Fruit fly (Drosophila melanogaster) whole organism, embryonic: ENCODE results near the gene CycB3.

Source experiments
- CG10959 ChIP-seq: fragments of 200-800 bp; sonication (Bioruptor generic); IDR thresholded peaks from 2 replicates; pipeline ENCODE4 v1.3.6; 2022; ENCODE audit warnings: missing biosample characterization, missing genetic modification characterization
- CG11560 ChIP-seq: fragments of 200-800 bp; sonication (Bioruptor generic); IDR thresholded peaks from 3 replicates; pipeline ENCODE4 v1.3.6; 2022; ENCODE audit warnings: missing biosample characterization, missing genetic modification characterization
- CG12104 ChIP-seq: fragments of 200-800 bp; sonication (Bioruptor generic); optimal IDR thresholded peaks from 3 replicates; lab custom pipeline; 2016; ENCODE audit warnings: missing biosample characterization, missing genetic modification characterization
- CG12236 ChIP-seq: fragments of 200-800 bp; sonication (Bioruptor generic); optimal IDR thresholded peaks from 2 replicates; lab custom pipeline; 2016; ENCODE audit warnings: missing biosample characterization, missing genetic modification characterization
- CG12391 ChIP-seq: fragments of 200-800 bp; sonication (Bioruptor generic); optimal IDR thresholded peaks from 3 replicates; lab custom pipeline; 2018; ENCODE audit warnings: missing biosample characterization, mild to moderate bottlenecking, missing genetic modification characterization, moderate library complexity
- CG12744 ChIP-seq: fragments of 200-800 bp; sonication (Bioruptor generic); optimal IDR thresholded peaks from 2 replicates; lab custom pipeline; 2016; ENCODE audit warnings: missing biosample characterization, missing genetic modification characterization
- CG13894 ChIP-seq: fragments of 200-800 bp; sonication (Bioruptor generic); optimal IDR thresholded peaks from 3 replicates; lab custom pipeline; 2018; ENCODE audit warnings: missing biosample characterization, mild to moderate bottlenecking, missing genetic modification characterization, moderate library complexity
- CG16815 ChIP-seq: fragments of 200-800 bp; sonication (Bioruptor generic); optimal IDR thresholded peaks from 3 replicates; lab custom pipeline; 2017; ENCODE audit warnings: missing biosample characterization, mild to moderate bottlenecking, missing genetic modification characterization
- CG17361 ChIP-seq: fragments of 200-800 bp; sonication (Bioruptor generic); IDR thresholded peaks from 3 replicates; pipeline ENCODE4 v1.3.6; 2022; ENCODE audit warnings: missing biosample characterization, missing genetic modification characterization
- CG18599 ChIP-seq: fragments of 200-800 bp; sonication (Bioruptor generic); optimal IDR thresholded peaks from 3 replicates; lab custom pipeline; 2017; ENCODE audit warnings: missing biosample characterization, missing genetic modification characterization, mild to moderate bottlenecking, moderate library complexity, missing genetic modification reagents
- CG2712 ChIP-seq: fragments of 200-800 bp; optimal IDR thresholded peaks from 3 replicates; lab custom pipeline; 2019; ENCODE audit warnings: missing biosample characterization, mild to moderate bottlenecking, missing genetic modification characterization, moderate library complexity
- CG30403 ChIP-seq: fragments of 200-800 bp; sonication (Bioruptor generic); optimal IDR thresholded peaks from 3 replicates; lab custom pipeline; 2016; ENCODE audit warnings: missing biosample characterization, missing genetic modification characterization
- CG32532 ChIP-seq: fragments of 200-800 bp; sonication (Bioruptor generic); IDR thresholded peaks from 2 replicates; pipeline ENCODE4 v1.3.6; 2022; ENCODE audit warnings: missing biosample characterization, missing genetic modification characterization
- CG3847 ChIP-seq: fragments of 200-800 bp; sonication (Bioruptor generic); IDR thresholded peaks from 2 replicates; pipeline ENCODE4 v1.3.6; 2022; ENCODE audit warnings: missing biosample characterization, missing genetic modification characterization
- CG4360 ChIP-seq: fragments of 200-800 bp; sonication (Bioruptor generic); IDR thresholded peaks from 2 replicates; pipeline ENCODE4 v1.3.6; 2022; ENCODE audit warnings: missing biosample characterization, missing genetic modification characterization
- CG4820 ChIP-seq: fragments of 200-800 bp; sonication (Bioruptor generic); optimal IDR thresholded peaks from 3 replicates; lab custom pipeline; 2016; ENCODE audit warnings: missing biosample characterization, missing genetic modification characterization
- CG4854 ChIP-seq: fragments of 200-800 bp; sonication (Bioruptor generic); optimal IDR thresholded peaks from 2 replicates; lab custom pipeline; 2016; ENCODE audit warnings: missing biosample characterization, missing genetic modification characterization, inconsistent platforms
- CG6765 ChIP-seq: fragments of 200-800 bp; sonication (Bioruptor generic); optimal IDR thresholded peaks from 3 replicates; lab custom pipeline; 2017; ENCODE audit warnings: missing biosample characterization, mild to moderate bottlenecking, missing genetic modification characterization
- CG7357 ChIP-seq: fragments of 200-800 bp; sonication (Bioruptor generic); IDR thresholded peaks from 3 replicates; pipeline ENCODE4 v1.3.6; 2022; ENCODE audit warnings: missing biosample characterization, missing genetic modification characterization
- CG9797 ChIP-seq: fragments of 200-800 bp; sonication (Bioruptor generic); optimal IDR thresholded peaks from 3 replicates; lab custom pipeline; 2018; ENCODE audit warnings: missing biosample characterization, mild to moderate bottlenecking, missing genetic modification characterization
- CG9932 ChIP-seq: fragments of 200-800 bp; sonication (Bioruptor generic); IDR thresholded peaks from 2 replicates; pipeline ENCODE4 v1.3.6; 2022; ENCODE audit warnings: missing biosample characterization, missing genetic modification characterization
- CoRest ChIP-seq: fragments of 200-800 bp; sonication (Bioruptor generic); optimal IDR thresholded peaks from 3 replicates; lab custom pipeline; 2018; ENCODE audit warnings: missing biosample characterization, mild to moderate bottlenecking, missing genetic modification characterization, moderate library complexity
- CrebB ChIP-seq: fragments of 200-800 bp; sonication (Bioruptor generic); optimal IDR thresholded peaks from 3 replicates; lab custom pipeline; 2018; ENCODE audit warnings: missing biosample characterization, mild to moderate bottlenecking, missing genetic modification characterization
- Dip2 ChIP-seq: fragments of 200-800 bp; sonication (Bioruptor generic); IDR thresholded peaks from 2 replicates; pipeline ENCODE4 v1.3.6; 2022; ENCODE audit warnings: missing biosample characterization, missing genetic modification characterization
- Doc3 ChIP-seq: fragments of 200-800 bp; sonication (Bioruptor generic); IDR thresholded peaks from 3 replicates; pipeline ENCODE4 v1.3.6; 2022; ENCODE audit warnings: missing biosample characterization, missing genetic modification characterization; ENCODE audit not compliant: partially characterized antibody
- H15 ChIP-seq: fragments of 200-800 bp; sonication (Bioruptor generic); IDR thresholded peaks from 3 replicates; pipeline ENCODE4 v1.3.6; 2022; ENCODE audit warnings: missing biosample characterization, missing genetic modification characterization
- HLH3B ChIP-seq: fragments of 200-800 bp; sonication (Bioruptor generic); IDR thresholded peaks from 2 replicates; pipeline ENCODE4 v1.3.6; 2022; ENCODE audit warnings: missing biosample characterization, missing genetic modification characterization
- HLH4C ChIP-seq: fragments of 200-800 bp; sonication (Bioruptor generic); IDR thresholded peaks from 3 replicates; pipeline ENCODE4 v1.3.6; 2022; ENCODE audit warnings: missing biosample characterization, missing genetic modification characterization; ENCODE audit not compliant: partially characterized antibody
- Hey ChIP-seq: fragments of 200-800 bp; sonication (Bioruptor generic); optimal IDR thresholded peaks from 3 replicates; lab custom pipeline; 2018; ENCODE audit warnings: missing biosample characterization, mild to moderate bottlenecking, missing genetic modification characterization
- MTF-1 ChIP-seq: fragments of 200-800 bp; sonication (Bioruptor generic); optimal IDR thresholded peaks from 2 replicates; lab custom pipeline; 2018; ENCODE audit warnings: missing biosample characterization, mild to moderate bottlenecking, missing genetic modification characterization, borderline replicate concordance
- Max ChIP-seq: fragments of 200-800 bp; sonication (Bioruptor generic); optimal IDR thresholded peaks from 2 replicates; lab custom pipeline; 2016; ENCODE audit warnings: missing biosample characterization, mild to moderate bottlenecking, missing genetic modification characterization
- Meics ChIP-seq: fragments of 200-800 bp; sonication (Bioruptor generic); optimal IDR thresholded peaks from 2 replicates; lab custom pipeline; 2017; ENCODE audit warnings: missing biosample characterization, mild to moderate bottlenecking, missing genetic modification characterization
- Mes4 ChIP-seq: fragments of 200-800 bp; sonication (Bioruptor generic); optimal IDR thresholded peaks from 2 replicates; lab custom pipeline; 2016; ENCODE audit warnings: missing biosample characterization, missing genetic modification characterization
- NFAT ChIP-seq: fragments of 200-800 bp; sonication (Bioruptor generic); IDR thresholded peaks from 2 replicates; pipeline ENCODE4 v1.3.6; 2022; ENCODE audit warnings: missing biosample characterization, missing genetic modification characterization
- Nf-YC ChIP-seq: fragments of 200-800 bp; optimal IDR thresholded peaks from 3 replicates; lab custom pipeline; 2019; ENCODE audit warnings: missing biosample characterization, mild to moderate bottlenecking, missing genetic modification characterization, moderate library complexity
- Oaz ChIP-seq: fragments of 200-800 bp; sonication (Bioruptor generic); IDR thresholded peaks from 2 replicates; pipeline ENCODE4 v1.3.6; 2022; ENCODE audit warnings: missing biosample characterization, missing genetic modification characterization
- Opbp ChIP-seq: fragments of 200-800 bp; sonication (Bioruptor generic); IDR thresholded peaks from 3 replicates; pipeline ENCODE4 v1.3.6; 2022; ENCODE audit warnings: missing biosample characterization, missing genetic modification characterization; ENCODE audit not compliant: partially characterized antibody
- Rx ChIP-seq: fragments of 200-800 bp; sonication (Bioruptor generic); IDR thresholded peaks from 2 replicates; pipeline ENCODE4 v1.3.6; 2022; ENCODE audit warnings: missing biosample characterization, missing genetic modification characterization
- Scr ChIP-seq: fragments of 200-800 bp; sonication (Bioruptor generic); IDR thresholded peaks from 2 replicates; pipeline ENCODE4 v1.3.6; 2022; ENCODE audit warnings: missing biosample characterization, missing genetic modification characterization; ENCODE audit not compliant: partially characterized antibody
- Taf1 ChIP-seq: fragments of 200-800 bp; sonication (Bioruptor generic); IDR thresholded peaks from 2 replicates; pipeline ENCODE4 v1.3.6; 2022; ENCODE audit warnings: missing biosample characterization, missing genetic modification characterization
- bcd ChIP-seq: fragments of 200-800 bp; sonication (Bioruptor generic); optimal IDR thresholded peaks from 2 replicates; lab custom pipeline; 2017; ENCODE audit warnings: missing biosample characterization, mild to moderate bottlenecking, missing genetic modification characterization
- da ChIP-seq: fragments of 200-800 bp; sonication (Bioruptor generic); optimal IDR thresholded peaks from 2 replicates; lab custom pipeline; 2016; ENCODE audit warnings: missing biosample characterization, missing genetic modification characterization
- dpn ChIP-seq, 2 experiments: fragments of 200-800 bp; sonication (Bioruptor generic); optimal IDR thresholded peaks; 3 replicates each; lab custom pipeline; 2016; ENCODE audit warnings: missing biosample characterization in 2 of 2, missing genetic modification characterization in 2 of 2
- exex ChIP-seq: fragments of 200-800 bp; sonication (Bioruptor generic); optimal IDR thresholded peaks from 4 replicates; lab custom pipeline; 2018; ENCODE audit warnings: missing biosample characterization, mild to moderate bottlenecking, missing genetic modification characterization, moderate library complexity
- gfzf ChIP-seq: fragments of 200-800 bp; sonication (Bioruptor generic); optimal IDR thresholded peaks from 2 replicates; lab custom pipeline; 2016; ENCODE audit warnings: missing biosample characterization, mild to moderate bottlenecking, missing genetic modification characterization, moderate library complexity
- h ChIP-seq: fragments of >200 bp; optimal IDR thresholded peaks from 2 replicates; lab custom pipeline; 2017
- lbe ChIP-seq: fragments of 200-800 bp; sonication (Bioruptor generic); optimal IDR thresholded peaks from 2 replicates; lab custom pipeline; 2016; ENCODE audit warnings: missing biosample characterization, mild to moderate bottlenecking, missing genetic modification characterization
- luna ChIP-seq: fragments of 200-800 bp; sonication (Bioruptor generic); optimal IDR thresholded peaks from 2 replicates; lab custom pipeline; 2016; ENCODE audit warnings: missing biosample characterization, missing genetic modification characterization
- otp ChIP-seq: fragments of 200-800 bp; sonication (Bioruptor generic); IDR thresholded peaks from 3 replicates; pipeline ENCODE4, ENCODE4 v1.3.6; 2022; ENCODE audit warnings: missing biosample characterization, missing genetic modification characterization
- vnd ChIP-seq: fragments of 200-800 bp; sonication (Bioruptor generic); IDR thresholded peaks from 3 replicates; pipeline ENCODE4 v1.3.6; 2022; ENCODE audit warnings: missing biosample characterization, missing genetic modification characterization; ENCODE audit not compliant: partially characterized antibody
- zen ChIP-seq: fragments of 200-800 bp; sonication (Bioruptor generic); optimal IDR thresholded peaks from 3 replicates; lab custom pipeline; 2018; ENCODE audit warnings: missing biosample characterization, mild to moderate bottlenecking, missing genetic modification characterization, moderate library complexity

CycB3 gene

DNA sequence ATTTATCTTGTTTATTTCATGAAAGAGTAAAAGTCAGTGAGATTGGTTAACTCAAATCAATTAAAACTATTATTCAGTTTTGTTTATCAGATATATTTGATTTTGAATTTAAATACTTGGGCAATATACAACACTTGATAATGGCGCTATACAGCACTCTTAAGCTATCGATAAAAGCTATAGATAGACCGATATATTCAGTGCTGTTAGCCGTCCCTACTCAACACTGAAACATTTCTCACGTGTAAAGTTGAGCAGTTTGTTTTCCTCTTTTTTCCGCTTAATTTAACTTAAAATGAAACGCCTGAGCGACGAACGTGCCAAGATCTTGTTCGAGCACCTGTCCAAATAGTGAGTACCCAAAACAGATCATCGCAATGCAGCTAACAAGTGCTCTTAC is 20.2 kb downstream of the CycB3 start, which contains the start of gene CG7006 (continued):
- peak; percentile 70; the same call in 1 of the 2 replicates for TF ChIP-seq CG32532 (GFP tag; lab: Robert Waterston, UW)
- peak; percentile 75 for TF ChIP-seq Scr (GFP tag; lab: Robert Waterston, UW)
- no peak for TF ChIP-seq exex
- TF ChIP-seq luna (GFP tag; lab: Kevin White, UChicago), result peak; percentile 16
- peak; percentile 94 for TF ChIP-seq NFAT (GFP tag; lab: Robert Waterston, UW)
- TF ChIP-seq CG4360 (GFP tag; lab: Robert Waterston, UW), result no peak
- TF ChIP-seq Oaz, result no peak
- TF ChIP-seq Mes4, result peak; percentile 35
- no peak for TF ChIP-seq h (lab: Kevin White, UChicago)
- peak; percentile 58 for TF ChIP-seq CoRest (tag; lab: Kevin White, UChicago)
- TF ChIP-seq CrebB (tag; lab: Kevin White, UChicago), result peak; percentile 2
- peak; percentile 32 for TF ChIP-seq da (GFP tag; lab: Kevin White, UChicago)
- peak; percentile 68 for TF ChIP-seq CG12744 (GFP tag; lab: Kevin White, UChicago)
- no peak for TF ChIP-seq CG6765 (GFP tag; lab: Kevin White, UChicago)
- peak; percentile 37 for TF ChIP-seq zen (tag; lab: Kevin White, UChicago)
- TF ChIP-seq Hey (tag; lab: Kevin White, UChicago), result no peak
- peak; percentile 80 for TF ChIP-seq CG30403 (GFP tag; lab: Kevin White, UChicago)
- TF ChIP-seq Rx, result peak; percentile 32; the same call in 1 of the 2 replicates
- peak; percentile 54 for TF ChIP-seq CG4820
- TF ChIP-seq bcd, result no peak
- no peak for TF ChIP-seq CG9797 (GFP tag; lab: Kevin White, UChicago)
- TF ChIP-seq CG11560 (tag; lab: Robert Waterston, UW), result peak; percentile 60; the same call in 2 of the 3 replicates
- no peak for TF ChIP-seq CG12236
- TF ChIP-seq CG12391 (tag; lab: Kevin White, UChicago), result peak; percentile 55
- TF ChIP-seq HLH3B, result peak; percentile 65
- peak; percentile 96 for TF ChIP-seq CG9932 (GFP tag; lab: Robert Waterston, UW)
- TF ChIP-seq Doc3 (GFP tag; lab: Robert Waterston, UW), result peak; percentile 47; the same call in 1 of the 3 replicates
- TF ChIP-seq CG4854 (GFP tag; lab: Kevin White, UChicago), result peak; percentile 65
- TF ChIP-seq Meics (GFP tag; lab: Kevin White, UChicago), result peak; percentile 54
- no peak for TF ChIP-seq CG18599 (GFP tag; lab: Kevin White, UChicago)
- TF ChIP-seq H15, result peak; percentile 50; the same call in 1 of the 3 replicates
- no peak for TF ChIP-seq lbe (GFP tag; lab: Kevin White, UChicago)
- TF ChIP-seq CG17361, result peak; percentile 60; the same call in 2 of the 3 replicates
- no peak for TF ChIP-seq Nf-YC
- TF ChIP-seq CG2712, result no peak
- no peak for TF ChIP-seq CG13894 (tag; lab: Kevin White, UChicago)
- peak; percentile 55; the same call in 2 of the 3 replicates for TF ChIP-seq vnd (GFP tag; lab: Robert Waterston, UW)
- peak; percentile 84 to 92 for TF ChIP-seq dpn (GFP tag; optimal IDR thresholded peaks at IDR 0.05; lab: Kevin White, UChicago)
- TF ChIP-seq gfzf, result peak; percentile 41
- TF ChIP-seq HLH4C (GFP tag; lab: Robert Waterston, UW), result peak; percentile 73
- TF ChIP-seq CG7357, result no peak
- peak; percentile 87 for TF ChIP-seq Opbp (GFP tag; lab: Robert Waterston, UW)
- no peak for TF ChIP-seq MTF-1 (GFP tag; lab: Kevin White, UChicago)
- no peak for TF ChIP-seq CG12104 (GFP tag; lab: Kevin White, UChicago)
- TF ChIP-seq CG10959 (GFP tag; lab: Robert Waterston, UW), result no peak; the same call in 1 of the 2 replicates
- 0 out of 3 replicates have a peak, but pooled peaks have one; percentile 18 for TF ChIP-seq otp (GFP tag; lab: Robert Waterston, UW)
- peak; percentile 62 for TF ChIP-seq CG16815
- TF ChIP-seq Max (GFP tag; lab: Kevin White, UChicago), result peak; percentile 88
- no peak for TF ChIP-seq Dip2 (GFP tag; lab: Robert Waterston, UW)
- peak; percentile 41; the same call in 1 of the 2 replicates for TF ChIP-seq Taf1 (GFP tag; lab: Robert Waterston, UW)
- peak; percentile 96 for TF ChIP-seq CG3847 (GFP tag; lab: Robert Waterston, UW)
